Worm (Caenorhabditis elegans) whole organism, mixed stage, embryonic: Measurements from ENCODE around the gene sut-2.

Experiments
- cnd-1 ChIP-seq: fragments of 200-800 bp; sonication (Bioruptor generic); optimal IDR thresholded peaks from 2 replicates; lab custom pipeline; 2018; ENCODE audit warnings: mild to moderate bottlenecking, missing genetic modification characterization, missing compliant biosample characterization
- elt-1 ChIP-seq: sonication (generic microtip); optimal IDR thresholded peaks from 2 replicates; lab custom pipeline; 2017; ENCODE audit warnings: missing genetic modification characterization, mild to moderate bottlenecking, missing compliant biosample characterization, antibody characterized with exemption, moderate library complexity, borderline replicate concordance; ENCODE audit not compliant: insufficient read depth

DNA sequence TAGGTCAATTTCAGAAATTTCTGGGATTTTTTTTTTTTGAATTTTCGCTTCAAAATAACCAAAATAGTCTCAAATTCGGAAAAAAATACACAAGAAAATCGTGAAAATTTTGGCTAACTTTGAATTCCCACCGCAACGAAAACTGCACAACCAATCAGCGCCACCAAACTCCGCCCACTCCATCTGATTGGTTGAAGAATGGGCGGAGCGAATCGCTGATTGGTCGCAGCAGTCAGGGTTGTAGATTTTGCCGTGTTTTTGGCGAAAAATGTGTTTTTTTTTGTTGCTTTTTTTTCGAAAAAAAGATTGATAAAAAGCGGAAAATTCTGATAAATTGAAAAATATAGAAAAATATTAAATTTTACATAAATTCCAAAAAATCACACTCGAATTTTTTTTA is 23.0 kb downstream of the sut-2 start:
- TF ChIP-seq elt-1 (no peak), cnd-1 (no peak)
